Worm (Caenorhabditis elegans): ENCODE data around the gene syx-18.
A peak's percentile ranks its signal among the peaks of the same experiment; 100 is the strongest.

syx-18 gene

DNA sequence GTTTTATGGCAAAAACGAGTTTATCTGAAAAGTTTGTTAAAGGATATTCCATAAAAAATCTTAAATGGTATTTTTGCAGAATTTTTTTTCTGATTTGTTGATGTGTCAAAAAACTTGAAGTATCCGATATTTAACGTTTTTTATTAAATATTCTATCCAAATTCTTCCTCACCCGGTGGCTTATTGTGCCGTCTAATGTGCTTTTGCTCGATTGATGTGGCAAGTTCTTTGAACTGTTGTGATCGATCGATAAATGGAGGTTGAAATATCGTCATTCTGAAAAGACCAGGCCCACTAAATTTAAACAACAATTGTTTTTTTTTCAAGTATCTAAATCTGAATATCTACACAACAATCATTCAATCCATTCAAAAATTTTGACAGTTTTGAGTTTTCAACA, at the start of gene syx-18:
Gene syx-18, minus strand, starts transcription at position 276 of the 400 bp plus-strand sequence.
- peak; percentile 55 for TF ChIP-seq him-1 (tag; optimal IDR thresholded peaks at IDR 0.05)
- no peak for TF ChIP-seq W03F9.2 (tag; optimal IDR thresholded peaks at IDR 0.05)
- TF ChIP-seq dao-5 (tag; optimal IDR thresholded peaks at IDR 0.05) = peak; percentile 2

DNA sequence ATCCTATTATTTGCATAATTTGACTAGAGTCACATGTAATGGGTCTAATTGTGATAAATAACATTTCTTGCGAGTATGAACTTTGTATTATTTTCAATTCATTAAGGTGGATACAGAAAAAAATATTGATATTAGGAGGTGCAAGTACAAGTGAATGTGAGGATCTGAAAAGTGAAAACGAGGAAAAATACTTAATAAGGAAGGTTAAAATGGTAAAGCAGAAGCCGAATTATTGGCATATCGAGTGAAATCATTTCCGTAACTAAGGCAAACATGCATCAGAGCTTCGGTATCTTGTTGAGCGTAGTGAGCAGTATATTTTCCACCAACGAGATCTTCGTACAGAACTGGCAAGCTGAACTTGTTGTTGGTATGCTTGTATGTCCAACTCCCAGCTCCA, 49.2 kb upstream of the syx-18 start:
- TF ChIP-seq W03F9.2 (tag; optimal IDR thresholded peaks at IDR 0.05) (no peak), him-1 (tag; optimal IDR thresholded peaks at IDR 0.05) (no peak), dao-5 (tag; optimal IDR thresholded peaks at IDR 0.05) (no peak)

DNA sequence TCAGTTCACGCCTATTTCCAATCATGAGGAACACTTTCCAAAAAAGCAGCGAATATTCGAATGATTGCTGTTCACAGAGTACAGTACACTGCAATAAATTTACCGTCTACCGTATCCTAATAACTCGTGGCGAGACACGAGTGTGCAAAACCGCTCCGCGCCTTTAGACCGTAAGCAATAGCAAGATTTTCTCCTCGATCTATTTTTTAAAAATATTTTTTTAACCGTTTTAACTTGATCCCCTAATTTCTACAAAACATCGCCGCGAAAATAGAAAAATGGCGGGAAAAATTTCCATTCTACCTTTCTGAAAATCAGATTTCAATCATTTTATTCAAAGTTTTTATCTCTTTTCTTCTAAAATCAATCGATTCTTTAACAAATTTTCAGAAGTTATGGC, 47.4 kb upstream of the syx-18 start, which contains the start of gene era-1:
Gene era-1, plus strand, starts transcription at position 366 of the 400 bp plus-strand sequence.
- TF ChIP-seq him-1 (tag; optimal IDR thresholded peaks at IDR 0.05) = no peak
- no peak for TF ChIP-seq dao-5 (tag; optimal IDR thresholded peaks at IDR 0.05)

DNA sequence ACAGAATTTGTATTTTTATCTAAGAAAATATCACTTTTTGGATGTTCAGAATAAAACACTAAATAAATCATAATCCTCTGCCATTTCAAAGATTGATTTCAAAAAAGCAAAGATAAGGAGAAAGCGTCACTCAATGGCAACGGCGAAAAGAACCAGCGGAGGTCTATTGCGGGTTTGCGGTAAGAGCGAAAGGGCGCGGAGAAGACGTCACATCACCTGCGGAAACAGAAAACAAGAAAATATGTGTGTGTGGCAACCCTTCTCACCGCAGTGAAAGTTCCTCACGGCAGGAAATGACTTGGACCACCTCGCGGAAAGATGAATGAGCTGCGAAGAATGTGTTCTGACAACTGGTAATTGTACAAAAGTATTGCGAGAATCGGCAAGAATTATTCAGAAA, 44.6 kb upstream of the syx-18 start:
- no peak for TF ChIP-seq W03F9.2 (tag; optimal IDR thresholded peaks at IDR 0.05)
- no peak for TF ChIP-seq him-1 (tag; optimal IDR thresholded peaks at IDR 0.05)
- no peak for TF ChIP-seq dao-5 (tag; optimal IDR thresholded peaks at IDR 0.05)

- TF ChIP-seq dao-5 (tag; optimal IDR thresholded peaks at IDR 0.05) = no peak
- no peak for TF ChIP-seq W03F9.2 (tag; optimal IDR thresholded peaks at IDR 0.05)
- no peak for TF ChIP-seq him-1 (tag; optimal IDR thresholded peaks at IDR 0.05)
Observed at ce11 chrV:6699021-6699420, 43.8 kb upstream of the syx-18 start.

ce11 chrV:6697552-6697951, 42.3 kb upstream of the syx-18 start, which contains the start of gene W02F12.2:
W02F12.2 (minus strand) TSS chrV:6697652.
- no peak for TF ChIP-seq W03F9.2 (tag; optimal IDR thresholded peaks at IDR 0.05)
- no peak for TF ChIP-seq dao-5 (tag; optimal IDR thresholded peaks at IDR 0.05)
- TF ChIP-seq him-1 (tag; optimal IDR thresholded peaks at IDR 0.05) = no peak

ce11 chrV:6694668-6695067, 39.4 kb upstream of the syx-18 start, which contains the start of gene W02F12.8:
W02F12.8 (minus strand) TSS chrV:6694768.
- TF ChIP-seq him-1 (tag; optimal IDR thresholded peaks at IDR 0.05) (no peak), dao-5 (tag; optimal IDR thresholded peaks at IDR 0.05) (no peak), W03F9.2 (tag; optimal IDR thresholded peaks at IDR 0.05) (no peak)

ce11 chrV:6691813-6692351, 36.6 kb upstream of the syx-18 start, which contains the start of gene mtl-1:
mtl-1 (minus strand) TSS chrV:6691863.
- TF ChIP-seq W03F9.2 (tag; optimal IDR thresholded peaks at IDR 0.05) (no peak), dao-5 (tag; optimal IDR thresholded peaks at IDR 0.05) (no peak), him-1 (tag; optimal IDR thresholded peaks at IDR 0.05) (no peak)

- TF ChIP-seq W03F9.2 (tag; optimal IDR thresholded peaks at IDR 0.05) (no peak), him-1 (tag; optimal IDR thresholded peaks at IDR 0.05) (no peak), dao-5 (tag; optimal IDR thresholded peaks at IDR 0.05) (no peak)
Observed at ce11 chrV:6690075-6690474, 34.8 kb upstream of the syx-18 start.

ce11 chrV:6688392-6688791, 33.1 kb upstream of the syx-18 start, which contains the start of gene K11G9.5:
K11G9.5 (minus strand) TSS chrV:6688492.
- TF ChIP-seq dao-5 (tag; optimal IDR thresholded peaks at IDR 0.05) (no peak), W03F9.2 (tag; optimal IDR thresholded peaks at IDR 0.05) (no peak), him-1 (tag; optimal IDR thresholded peaks at IDR 0.05) (no peak)

- TF ChIP-seq dao-5 (tag; optimal IDR thresholded peaks at IDR 0.05) = no peak
- no peak for TF ChIP-seq W03F9.2 (tag; optimal IDR thresholded peaks at IDR 0.05)
- no peak for TF ChIP-seq him-1 (tag; optimal IDR thresholded peaks at IDR 0.05)
Observed at ce11 chrV:6685963-6686362, 30.7 kb upstream of the syx-18 start.

- no peak for TF ChIP-seq him-1 (tag; optimal IDR thresholded peaks at IDR 0.05)
- no peak for TF ChIP-seq dao-5 (tag; optimal IDR thresholded peaks at IDR 0.05)
- TF ChIP-seq W03F9.2 (tag; optimal IDR thresholded peaks at IDR 0.05) = no peak
Observed at ce11 chrV:6685499-6685898, 30.2 kb upstream of the syx-18 start.

ce11 chrV:6684541-6684940, 29.3 kb upstream of the syx-18 start:
- TF ChIP-seq dao-5 (tag; optimal IDR thresholded peaks at IDR 0.05) (no peak), him-1 (tag; optimal IDR thresholded peaks at IDR 0.05) (no peak), W03F9.2 (tag; optimal IDR thresholded peaks at IDR 0.05) (no peak)

ce11 chrV:6683740-6684139, 28.5 kb upstream of the syx-18 start:
- TF ChIP-seq W03F9.2 (tag; optimal IDR thresholded peaks at IDR 0.05) (no peak), him-1 (tag; optimal IDR thresholded peaks at IDR 0.05) (no peak), dao-5 (tag; optimal IDR thresholded peaks at IDR 0.05) (no peak)

DNA sequence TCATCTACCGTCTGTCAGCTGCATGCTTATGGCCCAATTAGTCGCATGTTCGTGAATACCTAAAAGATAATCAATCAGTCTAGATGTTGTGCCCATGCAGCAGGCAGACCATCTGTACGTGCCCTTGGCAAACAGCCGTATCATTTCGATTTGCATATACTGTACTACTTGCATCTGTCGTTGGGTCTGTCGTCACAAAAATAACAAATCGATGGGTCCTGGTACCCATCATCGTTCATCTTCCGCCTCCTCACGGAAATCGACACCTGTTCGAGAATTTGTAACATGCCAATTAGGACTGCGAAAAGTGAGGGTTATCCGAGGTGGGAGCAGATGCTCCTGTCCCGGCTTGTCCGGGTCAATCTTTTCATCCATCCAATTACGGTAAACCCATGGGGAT, 28.0 kb upstream of the syx-18 start:
- TF ChIP-seq W03F9.2 (tag; optimal IDR thresholded peaks at IDR 0.05) = no peak

Data from whole organism, L4/young adult.